Worm (Caenorhabditis elegans) whole organism, L4/young adult: ENCODE data around the gene M106.2.

Experiments used
- W03F9.2 ChIP-seq: fragments of 150-350 bp; optimal IDR thresholded peaks from 2 replicates; lab custom pipeline; 2014; ENCODE audit warnings: missing biosample characterization, missing genetic modification characterization
- him-1 ChIP-seq: sonication (generic microtip); optimal IDR thresholded peaks from 2 replicates; lab custom pipeline; 2016; ENCODE audit warnings: missing genotype, missing genetic modification reagents, missing genetic modification characterization, missing compliant biosample characterization

DNA sequence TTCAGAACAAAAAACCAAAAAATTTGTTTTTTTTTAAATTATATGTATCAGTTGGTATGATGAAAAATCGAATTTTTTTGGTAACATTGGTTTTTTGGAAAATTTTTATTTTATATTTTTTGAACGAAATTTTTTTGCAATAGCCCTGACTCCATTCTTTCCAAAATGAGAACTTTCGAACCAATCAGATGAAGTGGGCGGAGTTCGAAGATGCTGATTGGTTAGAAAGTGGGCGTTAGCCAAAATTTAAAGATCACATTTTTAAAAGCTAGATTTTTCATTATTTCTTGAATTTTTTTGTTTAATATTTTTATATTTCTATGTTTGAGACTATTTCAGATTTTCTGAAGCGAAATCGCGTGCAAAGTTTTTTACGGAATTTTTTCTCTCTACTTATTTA lies 11.5 kb upstream of the M106.2 start:
- TF ChIP-seq him-1 (no peak), W03F9.2 (no peak)
